Fruit fly (Drosophila melanogaster) whole organism, embryonic: Measurements from ENCODE around the gene Targ1.

Experiments
- Asciz ChIP-seq: fragments of 200-800 bp; sonication (Bioruptor generic); optimal IDR thresholded peaks from 2 replicates; lab custom pipeline; 2017; ENCODE audit warnings: missing biosample characterization, mild to moderate bottlenecking, missing genetic modification characterization, missing genetic modification reagents
- B-H2 ChIP-seq: fragments of 200-800 bp; sonication (Bioruptor generic); optimal IDR thresholded peaks from 2 replicates; lab custom pipeline; 2018; ENCODE audit warnings: missing biosample characterization, mild to moderate bottlenecking, missing genetic modification characterization
- Blimp-1 ChIP-seq: fragments of 200-800 bp; sonication (Bioruptor generic); optimal IDR thresholded peaks from 3 replicates; lab custom pipeline; 2018; ENCODE audit warnings: missing biosample characterization, missing genetic modification characterization, mild to moderate bottlenecking, moderate library complexity, missing genetic modification reagents
- CG11723 ChIP-seq: fragments of 200-800 bp; sonication (Bioruptor generic); optimal IDR thresholded peaks from 2 replicates; lab custom pipeline; 2017; ENCODE audit warnings: missing biosample characterization, mild to moderate bottlenecking, missing genetic modification characterization
- CG12659 ChIP-seq: fragments of 200-800 bp; sonication (Bioruptor generic); optimal IDR thresholded peaks from 3 replicates; lab custom pipeline; 2017; ENCODE audit warnings: mild to moderate bottlenecking, missing biosample characterization, missing genetic modification reagents, missing genetic modification characterization
- CG12769 ChIP-seq: fragments of 200-800 bp; sonication (Bioruptor generic); optimal IDR thresholded peaks from 2 replicates; lab custom pipeline; 2019; ENCODE audit warnings: missing biosample characterization, mild to moderate bottlenecking, missing genetic modification characterization, moderate library complexity
- CG12942 ChIP-seq: fragments of 200-800 bp; sonication (Bioruptor generic); optimal IDR thresholded peaks from 3 replicates; lab custom pipeline; 2016; ENCODE audit warnings: missing biosample characterization, missing genetic modification characterization
- CG13424 ChIP-seq: fragments of 200-800 bp; sonication (Bioruptor generic); optimal IDR thresholded peaks from 2 replicates; lab custom pipeline; 2019; ENCODE audit warnings: missing biosample characterization, mild to moderate bottlenecking, missing genetic modification characterization, moderate library complexity
- CG15011 ChIP-seq: fragments of 200-800 bp; sonication (Bioruptor generic); optimal IDR thresholded peaks from 3 replicates; lab custom pipeline; 2018; ENCODE audit warnings: missing biosample characterization, mild to moderate bottlenecking, missing genetic modification characterization
- CG16813 ChIP-seq: fragments of 200-800 bp; sonication (Bioruptor generic); IDR thresholded peaks from 3 replicates; pipeline ENCODE4 v1.3.6; 2022; ENCODE audit warnings: missing biosample characterization, missing genetic modification characterization; ENCODE audit not compliant: partially characterized antibody
- CG18011 ChIP-seq: fragments of 200-800 bp; sonication (Bioruptor generic); optimal IDR thresholded peaks from 2 replicates; lab custom pipeline; 2017; ENCODE audit warnings: missing biosample characterization, missing genetic modification characterization, mild to moderate bottlenecking, moderate library complexity, missing genotype
- CG2202 ChIP-seq: fragments of 200-800 bp; sonication (Bioruptor generic); optimal IDR thresholded peaks from 2 replicates; lab custom pipeline; 2018; ENCODE audit warnings: missing biosample characterization, mild to moderate bottlenecking, missing genetic modification characterization
- CG2678 ChIP-seq: fragments of 200-800 bp; sonication (Bioruptor generic); optimal IDR thresholded peaks from 3 replicates; lab custom pipeline; 2019; ENCODE audit warnings: missing biosample characterization, mild to moderate bottlenecking, missing genetic modification characterization, moderate library complexity
- CG6254 ChIP-seq: fragments of 200-800 bp; sonication (Bioruptor generic); optimal IDR thresholded peaks from 3 replicates; lab custom pipeline; 2017; ENCODE audit warnings: mild to moderate bottlenecking, missing biosample characterization, missing genetic modification reagents, missing genetic modification characterization
- CG7987 ChIP-seq: fragments of 200-800 bp; sonication (Bioruptor generic); optimal IDR thresholded peaks from 2 replicates; lab custom pipeline; 2018; ENCODE audit warnings: missing biosample characterization, mild to moderate bottlenecking, missing genetic modification characterization, moderate library complexity
- Dad ChIP-seq: fragments of 200-800 bp; sonication (Bioruptor generic); optimal IDR thresholded peaks from 3 replicates; lab custom pipeline; 2016; ENCODE audit warnings: missing biosample characterization, missing genetic modification characterization
- Fer1 ChIP-seq: fragments of 200-800 bp; sonication (Bioruptor generic); optimal IDR thresholded peaks from 2 replicates; lab custom pipeline; 2017; ENCODE audit warnings: missing biosample characterization, mild to moderate bottlenecking, missing genetic modification characterization
- GATAe ChIP-seq: fragments of 200-800 bp; sonication (Bioruptor generic); conservative IDR thresholded peaks from 2 replicates; pipeline ENCODE4 v1.3.6; 2022; ENCODE audit warnings: missing biosample characterization, missing genetic modification characterization
- HmgD ChIP-seq: fragments of 200-800 bp; sonication (Bioruptor generic); optimal IDR thresholded peaks from 3 replicates; lab custom pipeline; 2016; ENCODE audit warnings: missing biosample characterization, missing genetic modification characterization
- Hr51 ChIP-seq, 2 experiments: fragments of 200-800 bp; sonication (Bioruptor generic); optimal IDR thresholded peaks; 2 replicates in 1 of 2; 3 replicates in 1 of 2; lab custom pipeline; 2016 to 2018; ENCODE audit warnings: missing biosample characterization in 2 of 2, missing genetic modification characterization in 2 of 2, mild to moderate bottlenecking in 1 of 2, moderate library complexity in 1 of 2
- Hr78 ChIP-seq, 2 experiments: fragments of 200-800 bp in 1 of 2; fragments of >200 bp in 1 of 2; sonication (Bioruptor generic) in 1 of 2; optimal IDR thresholded peaks; 2 replicates each; lab custom pipeline; 2017 to 2019; ENCODE audit warnings: missing biosample characterization in 2 of 2, missing genetic modification characterization in 2 of 2, mild to moderate bottlenecking in 1 of 2, moderate library complexity in 1 of 2
- Meics ChIP-seq: fragments of 200-800 bp; sonication (Bioruptor generic); optimal IDR thresholded peaks from 2 replicates; lab custom pipeline; 2017; ENCODE audit warnings: missing biosample characterization, mild to moderate bottlenecking, missing genetic modification characterization
- PHDP ChIP-seq: fragments of 200-800 bp; sonication (Bioruptor generic); optimal IDR thresholded peaks from 3 replicates; lab custom pipeline; 2018; ENCODE audit warnings: missing biosample characterization, mild to moderate bottlenecking, missing genetic modification characterization, moderate library complexity
- Pdp1 ChIP-seq, 2 experiments: fragments of 200-800 bp; sonication (Bioruptor generic); optimal IDR thresholded peaks; 3 replicates each; lab custom pipeline; 2016; ENCODE audit warnings: missing biosample characterization in 2 of 2, missing genetic modification characterization in 2 of 2, mild to moderate bottlenecking in 1 of 2, moderate library complexity in 1 of 2
- Ssrp ChIP-seq: fragments of 200-800 bp; sonication (Bioruptor generic); optimal IDR thresholded peaks from 2 replicates; lab custom pipeline; 2018; ENCODE audit warnings: missing biosample characterization, mild to moderate bottlenecking, missing genetic modification characterization, moderate library complexity
- Trl ChIP-seq, 3 experiments: fragments of >200 bp in 2 of 3; fragments of 200-800 bp in 1 of 3; sonication (Bioruptor generic) in 1 of 3; optimal IDR thresholded peaks; 2 replicates in 1 of 3; 3 replicates in 2 of 3; lab custom pipeline; 2016 to 2017; ENCODE audit warnings: missing biosample characterization in 1 of 3, missing genetic modification characterization in 1 of 3
- Vsx1 ChIP-seq: fragments of 200-800 bp; sonication (Bioruptor generic); optimal IDR thresholded peaks from 2 replicates; lab custom pipeline; 2017; ENCODE audit warnings: missing biosample characterization, mild to moderate bottlenecking, missing genetic modification characterization, missing genetic modification reagents
- bigmax ChIP-seq: fragments of 200-800 bp; sonication (Bioruptor generic); optimal IDR thresholded peaks from 2 replicates; lab custom pipeline; 2018; ENCODE audit warnings: missing biosample characterization, mild to moderate bottlenecking, missing genetic modification characterization
- caup ChIP-seq: fragments of 200-800 bp; sonication (Bioruptor generic); optimal IDR thresholded peaks from 3 replicates; lab custom pipeline; 2017; ENCODE audit warnings: missing biosample characterization, mild to moderate bottlenecking, missing genetic modification characterization, moderate library complexity; ENCODE audit not compliant: severe bottlenecking
- ci ChIP-seq: fragments of 200-800 bp; sonication (Bioruptor generic); IDR thresholded peaks from 3 replicates; pipeline ENCODE4 v1.3.6; 2022; ENCODE audit warnings: missing biosample characterization, missing genetic modification characterization
- cwo ChIP-seq: fragments of 200-800 bp; sonication (Bioruptor generic); optimal IDR thresholded peaks from 3 replicates; lab custom pipeline; 2017; ENCODE audit warnings: missing biosample characterization, missing genetic modification characterization, mild to moderate bottlenecking, moderate library complexity, missing genetic modification reagents
- disco-r ChIP-seq: fragments of 200-800 bp; sonication (Bioruptor generic); optimal IDR thresholded peaks from 2 replicates; lab custom pipeline; 2016; ENCODE audit warnings: missing biosample characterization, missing genetic modification characterization
- gro ChIP-seq: fragments of 200-800 bp; sonication (Bioruptor generic); optimal IDR thresholded peaks from 2 replicates; lab custom pipeline; 2016; ENCODE audit warnings: missing biosample characterization, missing genetic modification characterization
- lmd ChIP-seq: fragments of 200-800 bp; sonication (Bioruptor generic); IDR thresholded peaks from 2 replicates; pipeline ENCODE4 v1.3.6; 2022; ENCODE audit warnings: missing biosample characterization, missing genetic modification characterization
- luna ChIP-seq: fragments of 200-800 bp; sonication (Bioruptor generic); optimal IDR thresholded peaks from 2 replicates; lab custom pipeline; 2016; ENCODE audit warnings: missing biosample characterization, missing genetic modification characterization
- p53 ChIP-seq: fragments of 200-800 bp; sonication (Bioruptor generic); optimal IDR thresholded peaks from 2 replicates; lab custom pipeline; 2016; ENCODE audit warnings: missing biosample characterization, missing genetic modification characterization
- scrt ChIP-seq: fragments of 200-800 bp; sonication (Bioruptor generic); optimal IDR thresholded peaks from 2 replicates; lab custom pipeline; 2018; ENCODE audit warnings: missing biosample characterization, mild to moderate bottlenecking, missing genetic modification characterization, moderate library complexity
- sd ChIP-seq: fragments of 200-800 bp; sonication (Bioruptor generic); optimal IDR thresholded peaks from 3 replicates; lab custom pipeline; 2018; ENCODE audit warnings: missing biosample characterization, mild to moderate bottlenecking, missing genetic modification characterization, moderate library complexity
- sens ChIP-seq: fragments of 200-800 bp; sonication (Bioruptor generic); peaks from one replicate; lab custom pipeline; 2016; ENCODE audit warnings: missing biosample characterization, missing genetic modification characterization
- seq ChIP-seq: fragments of 200-800 bp; sonication (Bioruptor generic); IDR thresholded peaks from 2 replicates; pipeline ENCODE4 v1.3.6; 2022; ENCODE audit warnings: missing biosample characterization, missing genetic modification characterization
- sisA ChIP-seq: fragments of 200-800 bp; sonication (Bioruptor generic); IDR thresholded peaks from 2 replicates; pipeline ENCODE4 v1.3.6; 2022; ENCODE audit warnings: missing biosample characterization, missing genetic modification characterization
- stc ChIP-seq: fragments of 200-800 bp; sonication (Bioruptor generic); IDR thresholded peaks from 2 replicates; pipeline ENCODE4 v1.3.6; 2022; ENCODE audit warnings: missing biosample characterization, missing genetic modification characterization
- sug ChIP-seq: fragments of 200-800 bp; optimal IDR thresholded peaks from 2 replicates; lab custom pipeline; 2019; ENCODE audit warnings: missing biosample characterization, mild to moderate bottlenecking, missing genetic modification characterization, moderate library complexity
- toy ChIP-seq: fragments of 200-800 bp; sonication (Bioruptor generic); IDR thresholded peaks from 2 replicates; pipeline ENCODE4 v1.3.6; 2022; ENCODE audit warnings: missing biosample characterization, missing genetic modification characterization
- tx ChIP-seq: fragments of 200-800 bp; sonication (Bioruptor generic); optimal IDR thresholded peaks from 2 replicates; lab custom pipeline; 2016; ENCODE audit warnings: missing biosample characterization, missing genetic modification characterization
- unpg ChIP-seq: fragments of 200-800 bp; sonication (Bioruptor generic); optimal IDR thresholded peaks from 3 replicates; lab custom pipeline; 2018; ENCODE audit warnings: missing biosample characterization, mild to moderate bottlenecking, missing genetic modification characterization, moderate library complexity

Gene Targ1

dm6 chr3L:21204581-21205495 is 2.2 kb upstream of the Targ1 start (continued):
- no peak for TF ChIP-seq disco-r
- TF ChIP-seq Ssrp, result no peak
- no peak for TF ChIP-seq toy (GFP tag; lab: Robert Waterston, UW)
- no peak for TF ChIP-seq Vsx1
- no peak for TF ChIP-seq Hr51 (GFP tag; optimal IDR thresholded peaks at IDR 0.05; lab: Kevin White, UChicago)
- TF ChIP-seq CG6254 (GFP tag; lab: Kevin White, UChicago), result no peak
- TF ChIP-seq p53, result peak; percentile 4
- peak; percentile 73 for TF ChIP-seq Blimp-1 (GFP tag; lab: Kevin White, UChicago)
- peak; percentile 96 for TF ChIP-seq sd
- TF ChIP-seq Trl (optimal IDR thresholded peaks at IDR 0.05; lab: Kevin White, UChicago), result peak in 1 of 2 experiments; percentile 52
- TF ChIP-seq Trl (GFP tag; optimal IDR thresholded peaks at IDR 0.05; lab: Kevin White, UChicago), result no peak
- TF ChIP-seq bigmax (GFP tag; lab: Kevin White, UChicago), result peak; percentile 92
- TF ChIP-seq sisA (GFP tag; lab: Robert Waterston, UW), result no peak
- TF ChIP-seq CG12942 (GFP tag; lab: Kevin White, UChicago), result no peak
- peak; percentile 42 for TF ChIP-seq scrt (GFP tag; lab: Kevin White, UChicago)
- TF ChIP-seq sug, result peak; percentile 94
- TF ChIP-seq CG13424, result peak; percentile 1
- TF ChIP-seq lmd, result no peak
- TF ChIP-seq HmgD (GFP tag; lab: Kevin White, UChicago), result no peak
- peak; percentile 26 for TF ChIP-seq Meics (GFP tag; lab: Kevin White, UChicago)
- peak; percentile 29 for TF ChIP-seq CG15011 (GFP tag; lab: Kevin White, UChicago)
- TF ChIP-seq CG12659 (GFP tag; lab: Kevin White, UChicago), result peak; percentile 14
- TF ChIP-seq cwo (GFP tag; lab: Kevin White, UChicago), result peak; percentile 54
- peak; percentile 18 for TF ChIP-seq CG7987
- TF ChIP-seq sens (GFP tag; lab: Kevin White, UChicago), result peak; percentile 87
- peak in 1 of 2 experiments; percentile 67 for TF ChIP-seq Hr78 (GFP tag; optimal IDR thresholded peaks at IDR 0.05; lab: Kevin White, UChicago)
- TF ChIP-seq CG18011 (GFP tag; lab: Kevin White, UChicago), result no peak
- TF ChIP-seq tx (GFP tag; lab: Kevin White, UChicago), result no peak
- TF ChIP-seq luna (GFP tag; lab: Kevin White, UChicago), result peak; percentile 45
- TF ChIP-seq stc (GFP tag; lab: Robert Waterston, UW), result no peak
- TF ChIP-seq B-H2, result peak; percentile 11
- 0 out of 3 replicates have a peak, but pooled peaks have one; percentile 13 for TF ChIP-seq ci (GFP tag; lab: Robert Waterston, UW)
- peak; percentile 13 for TF ChIP-seq CG12769 (tag; lab: Kevin White, UChicago)
- TF ChIP-seq Dad (GFP tag; lab: Kevin White, UChicago), result peak; percentile 26
- TF ChIP-seq Fer1 (GFP tag; lab: Kevin White, UChicago), result peak; percentile 51
- peak; percentile 11 for TF ChIP-seq caup
- TF ChIP-seq CG2678 (tag; lab: Kevin White, UChicago), result peak; percentile 52
- peak; percentile 60 for TF ChIP-seq GATAe (GFP tag; lab: Robert Waterston, UW)
- TF ChIP-seq PHDP (tag; lab: Kevin White, UChicago), result peak; percentile 0
- TF ChIP-seq CG2202, result no peak
- TF ChIP-seq seq (GFP tag; lab: Robert Waterston, UW), result no peak
- TF ChIP-seq Asciz, result peak; percentile 34
- no peak for TF ChIP-seq CG16813 (GFP tag; lab: Robert Waterston, UW)
- TF ChIP-seq unpg (GFP tag; lab: Kevin White, UChicago), result no peak
- peak; percentile 68 for TF ChIP-seq gro (GFP tag; lab: Kevin White, UChicago)
- TF ChIP-seq Pdp1 (GFP tag; optimal IDR thresholded peaks at IDR 0.05; lab: Kevin White, UChicago), result peak in 1 of 2 experiments; percentile 73
- TF ChIP-seq CG11723 (GFP tag; lab: Kevin White, UChicago), result no peak
